Fruit fly (Drosophila melanogaster): ENCODE results near the gene lsn.

lsn gene

DNA sequence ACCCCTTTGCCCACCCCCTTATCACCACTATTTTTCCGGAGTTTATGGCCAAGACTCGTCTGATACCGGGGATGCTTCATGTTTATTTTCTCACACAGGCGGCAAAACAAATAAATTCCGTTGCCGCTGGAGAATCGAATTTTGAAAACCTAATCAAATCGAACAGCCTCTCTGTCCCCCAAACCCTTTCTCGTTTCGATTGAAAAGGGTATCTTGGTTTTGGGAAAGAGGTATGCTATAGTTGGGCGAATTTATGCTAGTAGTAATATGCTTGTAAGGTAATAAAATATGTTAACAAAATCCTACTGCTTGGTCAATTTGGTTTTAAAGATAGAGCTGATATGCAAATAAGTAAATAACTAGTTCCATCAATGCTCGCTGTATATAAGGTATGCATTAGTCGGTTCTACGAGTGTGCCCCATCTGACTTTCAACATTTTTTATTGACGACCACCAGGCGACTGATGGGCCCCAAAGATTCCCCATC is 36.9 kb upstream of the lsn start (continued):
- peak; percentile 79 for TF ChIP-seq Blimp-1 (GFP tag; optimal IDR thresholded peaks at IDR 0.05)
- TF ChIP-seq CG17361 (GFP tag; IDR thresholded peaks at IDR 0.05), result peak; percentile 66
- peak; percentile 95 for TF ChIP-seq dmrt11E (tag; optimal IDR thresholded peaks at IDR 0.05)
- no peak for TF ChIP-seq CG7987 (GFP tag; optimal IDR thresholded peaks at IDR 0.05)
- TF ChIP-seq lab (GFP tag; optimal IDR thresholded peaks at IDR 0.05), result no peak
- peak; percentile 27 for TF ChIP-seq Dad (GFP tag; optimal IDR thresholded peaks at IDR 0.05)
- TF ChIP-seq CG14050 (GFP tag; IDR thresholded peaks at IDR 0.05), result no peak
- peak; percentile 41 for TF ChIP-seq grn (GFP tag; optimal IDR thresholded peaks at IDR 0.05)
- no peak for TF ChIP-seq bowl (GFP tag; IDR thresholded peaks at IDR 0.05)
- TF ChIP-seq Med (GFP tag), result peak; percentile 94
- no peak for TF ChIP-seq fru (optimal IDR thresholded peaks at IDR 0.05)
- TF ChIP-seq CG4424 (GFP tag; optimal IDR thresholded peaks at IDR 0.05), result peak; percentile 71
- TF ChIP-seq knrl (GFP tag; IDR thresholded peaks at IDR 0.05; ENCODE audit: partially characterized antibody), result no peak
- no peak for TF ChIP-seq BEAF-32 (GFP tag; optimal IDR thresholded peaks at IDR 0.05)
- TF ChIP-seq Hmr (GFP tag; optimal IDR thresholded peaks at IDR 0.05), result no peak
- no peak for TF ChIP-seq chinmo (GFP tag; IDR thresholded peaks at IDR 0.05; ENCODE audit: partially characterized antibody)
- TF ChIP-seq Six4 (GFP tag; optimal IDR thresholded peaks at IDR 0.05), result peak; percentile 50
- TF ChIP-seq slp2 (GFP tag; optimal IDR thresholded peaks at IDR 0.05), result peak; percentile 60
- no peak for TF ChIP-seq hth (optimal IDR thresholded peaks at IDR 0.05)
- TF ChIP-seq CG8924 (tag; optimal IDR thresholded peaks at IDR 0.05), result peak; percentile 73
- no peak for TF ChIP-seq inv (GFP tag; IDR thresholded peaks at IDR 0.05; ENCODE audit: partially characterized antibody)
- peak; percentile 14 for TF ChIP-seq kay (GFP tag; optimal IDR thresholded peaks at IDR 0.05)
- no peak for TF ChIP-seq Opbp (GFP tag; IDR thresholded peaks at IDR 0.05; ENCODE audit: partially characterized antibody)
- peak; percentile 74; the same call in 2 of the 3 replicates for TF ChIP-seq Mrtf (GFP tag; IDR thresholded peaks at IDR 0.05)
- TF ChIP-seq CG14667 (GFP tag; IDR thresholded peaks at IDR 0.05), result peak; percentile 70
- peak; percentile 44 for TF ChIP-seq CG15269 (tag; optimal IDR thresholded peaks at IDR 0.05)
- TF ChIP-seq CG31224 (GFP tag; IDR thresholded peaks at IDR 0.05), result peak; percentile 24; the same call in 1 of the 2 replicates
- TF ChIP-seq p53 (GFP tag; optimal IDR thresholded peaks at IDR 0.05), result peak; percentile 34
- peak; percentile 27; the same call in 1 of the 2 replicates for TF ChIP-seq Rfx (GFP tag; IDR thresholded peaks at IDR 0.05)
- TF ChIP-seq CG7786 (GFP tag; optimal IDR thresholded peaks at IDR 0.05), result peak; percentile 79
- TF ChIP-seq CkIIα-i1 (GFP tag; IDR thresholded peaks at IDR 0.05), result no peak
- TF ChIP-seq gt (GFP tag; IDR thresholded peaks at IDR 0.05), result peak; percentile 55; the same call in 1 of the 2 replicates
- no peak for TF ChIP-seq seq (GFP tag; IDR thresholded peaks at IDR 0.05)
- TF ChIP-seq ash1 (GFP tag; optimal IDR thresholded peaks at IDR 0.05), result no peak
- peak; percentile 82 for TF ChIP-seq Hsf (GFP tag; optimal IDR thresholded peaks at IDR 0.05)
- TF ChIP-seq Sin3A (optimal IDR thresholded peaks at IDR 0.05), result no peak
- TF ChIP-seq CG4404 (GFP tag; IDR thresholded peaks at IDR 0.05), result peak; percentile 59; the same call in 1 of the 2 replicates
- TF ChIP-seq CG33557 (GFP tag; optimal IDR thresholded peaks at IDR 0.05), result peak; percentile 89
- peak; percentile 76 for TF ChIP-seq nerfin-1 (tag; optimal IDR thresholded peaks at IDR 0.05)
- TF ChIP-seq ci (GFP tag; IDR thresholded peaks at IDR 0.05), result peak; percentile 95
- no peak; the same call in 1 of the 2 replicates for TF ChIP-seq Drgx (GFP tag; IDR thresholded peaks at IDR 0.05)
- no peak for TF ChIP-seq al (GFP tag; IDR thresholded peaks at IDR 0.05)
- TF ChIP-seq bab2 (GFP tag; optimal IDR thresholded peaks at IDR 0.05), result peak; percentile 81
- peak; percentile 64 for TF ChIP-seq CG30403 (GFP tag; optimal IDR thresholded peaks at IDR 0.05)
- TF ChIP-seq CG11695 (GFP tag; IDR thresholded peaks at IDR 0.05), result no peak
- TF ChIP-seq CG15073 (GFP tag; optimal IDR thresholded peaks at IDR 0.05), result no peak
- TF ChIP-seq chm (GFP tag; IDR thresholded peaks at IDR 0.05), result peak; percentile 55; the same call in 1 of the 2 replicates
- peak in 1 of 2 experiments; percentile 69 for TF ChIP-seq Eip74EF (GFP tag; optimal IDR thresholded peaks at IDR 0.05)
- peak; percentile 63 for TF ChIP-seq Gsc (GFP tag; IDR thresholded peaks at IDR 0.05)
- peak; percentile 80 for TF ChIP-seq Chrac-16 (GFP tag; optimal IDR thresholded peaks at IDR 0.05)
- TF ChIP-seq CG17328 (GFP tag; IDR thresholded peaks at IDR 0.05), result peak; percentile 91
- peak; percentile 31 for TF ChIP-seq CG12155 (GFP tag; optimal IDR thresholded peaks at IDR 0.05)
